Fruit fly (Drosophila melanogaster) whole organism, embryonic: Measurements from ENCODE around the gene Fst.

Experiments used
- Adf1 ChIP-seq: fragments of 200-800 bp; sonication (Bioruptor generic); IDR thresholded peaks from 2 replicates; pipeline ENCODE4 v1.3.6; 2022; ENCODE audit warnings: missing biosample characterization, missing genetic modification characterization
- Bgb ChIP-seq: fragments of 200-800 bp; sonication (Bioruptor generic); IDR thresholded peaks from 2 replicates; pipeline ENCODE4 v1.3.6; 2022; ENCODE audit warnings: missing biosample characterization, missing genetic modification characterization; ENCODE audit not compliant: partially characterized antibody
- CG10431 ChIP-seq: fragments of 200-800 bp; sonication (Bioruptor generic); optimal IDR thresholded peaks from 3 replicates; lab custom pipeline; 2018; ENCODE audit warnings: missing biosample characterization, mild to moderate bottlenecking, missing genetic modification characterization
- CG10654 ChIP-seq: fragments of 200-800 bp; sonication (Bioruptor generic); optimal IDR thresholded peaks from 2 replicates; lab custom pipeline; 2016; ENCODE audit warnings: missing biosample characterization, missing genetic modification characterization
- CG1233 ChIP-seq: fragments of 200-800 bp; sonication (Bioruptor generic); optimal IDR thresholded peaks from 4 replicates; lab custom pipeline; 2018; ENCODE audit warnings: missing biosample characterization, mild to moderate bottlenecking, missing genetic modification characterization
- CG12659 ChIP-seq: fragments of 200-800 bp; sonication (Bioruptor generic); optimal IDR thresholded peaks from 3 replicates; lab custom pipeline; 2017; ENCODE audit warnings: mild to moderate bottlenecking, missing biosample characterization, missing genetic modification reagents, missing genetic modification characterization
- CG13624 ChIP-seq: fragments of 200-800 bp; sonication (Bioruptor generic); optimal IDR thresholded peaks from 2 replicates; lab custom pipeline; 2016; ENCODE audit warnings: missing biosample characterization, missing genetic modification characterization
- CG14710 ChIP-seq: fragments of 200-800 bp; sonication (Bioruptor generic); optimal IDR thresholded peaks from 3 replicates; lab custom pipeline; 2019; ENCODE audit warnings: missing biosample characterization, mild to moderate bottlenecking, missing genetic modification characterization, moderate library complexity
- CG14860 ChIP-seq: fragments of 200-800 bp; sonication (Bioruptor generic); IDR thresholded peaks from 3 replicates; pipeline ENCODE4 v1.3.6; 2022; ENCODE audit warnings: missing biosample characterization, missing genetic modification characterization; ENCODE audit not compliant: partially characterized antibody
- CG17568 ChIP-seq: fragments of 200-800 bp; sonication (Bioruptor generic); optimal IDR thresholded peaks from 2 replicates; lab custom pipeline; 2018; ENCODE audit warnings: missing biosample characterization, mild to moderate bottlenecking, missing genetic modification characterization, moderate library complexity
- CG17612 ChIP-seq: fragments of 200-800 bp; sonication (Bioruptor generic); IDR thresholded peaks from 2 replicates; pipeline ENCODE4 v1.3.6; 2022; ENCODE audit warnings: missing biosample characterization, missing genetic modification characterization
- CG2712 ChIP-seq: fragments of 200-800 bp; optimal IDR thresholded peaks from 3 replicates; lab custom pipeline; 2019; ENCODE audit warnings: missing biosample characterization, mild to moderate bottlenecking, missing genetic modification characterization, moderate library complexity
- CG31441 ChIP-seq: fragments of 200-800 bp; sonication (Bioruptor generic); IDR thresholded peaks from 2 replicates; pipeline ENCODE4 v1.3.6; 2022; ENCODE audit warnings: missing biosample characterization, missing genetic modification characterization
- CG32772 ChIP-seq: fragments of 200-800 bp; sonication (Bioruptor generic); IDR thresholded peaks from 2 replicates; pipeline ENCODE4 v1.3.6; 2022; ENCODE audit warnings: missing biosample characterization, missing genetic modification characterization
- CG3281 ChIP-seq: fragments of 200-800 bp; sonication (Bioruptor generic); optimal IDR thresholded peaks from 3 replicates; lab custom pipeline; 2017; ENCODE audit warnings: missing biosample characterization, mild to moderate bottlenecking, missing genetic modification characterization
- CG34224 ChIP-seq: fragments of 200-800 bp; sonication (Bioruptor generic); IDR thresholded peaks from 3 replicates; pipeline ENCODE4 v1.3.6; 2022; ENCODE audit warnings: missing biosample characterization, missing genetic modification characterization; ENCODE audit not compliant: partially characterized antibody
- CG4328 ChIP-seq: fragments of 200-800 bp; sonication (Bioruptor generic); optimal IDR thresholded peaks from 3 replicates; lab custom pipeline; 2017; ENCODE audit warnings: missing biosample characterization, missing genetic modification reagents, missing genetic modification characterization
- CG4617 ChIP-seq: fragments of 200-800 bp; sonication (Bioruptor generic); optimal IDR thresholded peaks from 3 replicates; lab custom pipeline; 2016; ENCODE audit warnings: missing biosample characterization, missing genetic modification characterization, borderline replicate concordance
- CG6689 ChIP-seq: fragments of 200-800 bp; sonication (Bioruptor generic); IDR thresholded peaks from 2 replicates; pipeline ENCODE4 v1.3.6; 2022; ENCODE audit warnings: missing biosample characterization, missing genetic modification characterization
- CG6813 ChIP-seq: fragments of 200-800 bp; sonication (Bioruptor generic); optimal IDR thresholded peaks from 2 replicates; lab custom pipeline; 2017; ENCODE audit warnings: missing biosample characterization, missing genetic modification characterization, mild to moderate bottlenecking, moderate library complexity, missing genetic modification reagents
- CG7271 ChIP-seq: fragments of 200-800 bp; sonication (Bioruptor generic); optimal IDR thresholded peaks from 2 replicates; lab custom pipeline; 2018; ENCODE audit warnings: missing biosample characterization, mild to moderate bottlenecking, missing genetic modification characterization, moderate library complexity
- CG7928 ChIP-seq: fragments of 200-800 bp; sonication (Bioruptor generic); optimal IDR thresholded peaks from 2 replicates; lab custom pipeline; 2017; ENCODE audit warnings: missing biosample characterization, mild to moderate bottlenecking, missing genetic modification characterization
- Deaf1 ChIP-seq: fragments of 200-800 bp; optimal IDR thresholded peaks from 3 replicates; lab custom pipeline; 2019; ENCODE audit warnings: missing biosample characterization, mild to moderate bottlenecking, missing genetic modification characterization, moderate library complexity
- E2f2 ChIP-seq: fragments of 200-800 bp; sonication (Bioruptor generic); IDR thresholded peaks from 2 replicates; pipeline ENCODE4 v1.3.6; 2022; ENCODE audit warnings: missing biosample characterization, missing genetic modification characterization
- Fer1 ChIP-seq: fragments of 200-800 bp; sonication (Bioruptor generic); optimal IDR thresholded peaks from 2 replicates; lab custom pipeline; 2017; ENCODE audit warnings: missing biosample characterization, mild to moderate bottlenecking, missing genetic modification characterization
- H15 ChIP-seq: fragments of 200-800 bp; sonication (Bioruptor generic); IDR thresholded peaks from 3 replicates; pipeline ENCODE4 v1.3.6; 2022; ENCODE audit warnings: missing biosample characterization, missing genetic modification characterization
- HLH4C ChIP-seq: fragments of 200-800 bp; sonication (Bioruptor generic); IDR thresholded peaks from 3 replicates; pipeline ENCODE4 v1.3.6; 2022; ENCODE audit warnings: missing biosample characterization, missing genetic modification characterization; ENCODE audit not compliant: partially characterized antibody
- Hand ChIP-seq: fragments of 200-800 bp; sonication (Bioruptor generic); optimal IDR thresholded peaks from 2 replicates; lab custom pipeline; 2017; ENCODE audit warnings: mild to moderate bottlenecking, missing biosample characterization, missing genetic modification reagents, missing genetic modification characterization
- MBD-R2 ChIP-seq: fragments of 200-800 bp; sonication (Bioruptor generic); IDR thresholded peaks from 2 replicates; pipeline ENCODE4 v1.3.6; 2022; ENCODE audit warnings: missing biosample characterization, missing genetic modification characterization
- Nf-YC ChIP-seq: fragments of 200-800 bp; optimal IDR thresholded peaks from 3 replicates; lab custom pipeline; 2019; ENCODE audit warnings: missing biosample characterization, mild to moderate bottlenecking, missing genetic modification characterization, moderate library complexity
- Pdp1 ChIP-seq, 2 experiments: fragments of 200-800 bp; sonication (Bioruptor generic); optimal IDR thresholded peaks; 3 replicates each; lab custom pipeline; 2016; ENCODE audit warnings: missing biosample characterization in 2 of 2, missing genetic modification characterization in 2 of 2, mild to moderate bottlenecking in 1 of 2, moderate library complexity in 1 of 2
- Side ChIP-seq: fragments of 200-800 bp; sonication (Bioruptor generic); optimal IDR thresholded peaks from 2 replicates; lab custom pipeline; 2016; ENCODE audit warnings: missing biosample characterization, missing genetic modification characterization
- Taf1 ChIP-seq: fragments of 200-800 bp; sonication (Bioruptor generic); IDR thresholded peaks from 2 replicates; pipeline ENCODE4 v1.3.6; 2022; ENCODE audit warnings: missing biosample characterization, missing genetic modification characterization
- dmrt99B ChIP-seq: fragments of 200-800 bp; sonication (Bioruptor generic); optimal IDR thresholded peaks from 2 replicates; lab custom pipeline; 2018; ENCODE audit warnings: missing biosample characterization, mild to moderate bottlenecking, missing genetic modification characterization, moderate library complexity
- gcm ChIP-seq: fragments of 200-800 bp; sonication (Bioruptor generic); optimal IDR thresholded peaks from 2 replicates; lab custom pipeline; 2019; ENCODE audit warnings: missing biosample characterization, mild to moderate bottlenecking, missing genetic modification characterization, moderate library complexity
- gcm2 ChIP-seq: fragments of 200-800 bp; sonication (Bioruptor generic); optimal IDR thresholded peaks from 2 replicates; lab custom pipeline; 2016; ENCODE audit warnings: missing biosample characterization, missing genetic modification characterization
- kay ChIP-seq: fragments of 200-800 bp; sonication (Bioruptor generic); optimal IDR thresholded peaks from 2 replicates; lab custom pipeline; 2016; ENCODE audit warnings: missing biosample characterization, missing genetic modification characterization
- ken ChIP-seq: fragments of 200-800 bp; sonication (Bioruptor generic); IDR thresholded peaks from 3 replicates; pipeline ENCODE4 v1.3.6; 2022; ENCODE audit warnings: missing biosample characterization, missing genetic modification characterization
- lab ChIP-seq: fragments of 200-800 bp; sonication (Bioruptor generic); optimal IDR thresholded peaks from 3 replicates; lab custom pipeline; 2017; ENCODE audit warnings: missing biosample characterization, missing genetic modification characterization, mild to moderate bottlenecking, moderate library complexity, missing genetic modification reagents
- lbe ChIP-seq: fragments of 200-800 bp; sonication (Bioruptor generic); optimal IDR thresholded peaks from 2 replicates; lab custom pipeline; 2016; ENCODE audit warnings: missing biosample characterization, mild to moderate bottlenecking, missing genetic modification characterization
- lmd ChIP-seq: fragments of 200-800 bp; sonication (Bioruptor generic); IDR thresholded peaks from 2 replicates; pipeline ENCODE4 v1.3.6; 2022; ENCODE audit warnings: missing biosample characterization, missing genetic modification characterization
- mam ChIP-seq: fragments of 200-800 bp; sonication (Bioruptor generic); optimal IDR thresholded peaks from 3 replicates; lab custom pipeline; 2016; ENCODE audit warnings: missing biosample characterization, missing genetic modification characterization
- oc ChIP-seq: fragments of 200-800 bp; sonication (Bioruptor generic); optimal IDR thresholded peaks from 2 replicates; lab custom pipeline; 2018; ENCODE audit warnings: missing biosample characterization, mild to moderate bottlenecking, missing genetic modification characterization, moderate library complexity
- odd ChIP-seq: fragments of 200-800 bp; sonication (Bioruptor generic); optimal IDR thresholded peaks from 2 replicates; lab custom pipeline; 2017; ENCODE audit warnings: missing biosample characterization, mild to moderate bottlenecking, missing genetic modification characterization
- onecut ChIP-seq: fragments of 200-800 bp; sonication (Bioruptor generic); IDR thresholded peaks from 2 replicates; pipeline ENCODE4 v1.3.6; 2022; ENCODE audit warnings: missing biosample characterization, missing genetic modification characterization
- pfk ChIP-seq: fragments of 200-800 bp; sonication (Bioruptor generic); optimal IDR thresholded peaks from 2 replicates; lab custom pipeline; 2018; ENCODE audit warnings: missing biosample characterization, mild to moderate bottlenecking, missing genetic modification characterization, moderate library complexity
- shn ChIP-seq: fragments of 200-800 bp; sonication (Bioruptor generic); optimal IDR thresholded peaks from 3 replicates; lab custom pipeline; 2016; ENCODE audit warnings: missing biosample characterization, missing genetic modification characterization
- tin ChIP-seq: fragments of 200-800 bp; sonication (Bioruptor generic); optimal IDR thresholded peaks from 3 replicates; lab custom pipeline; 2016; ENCODE audit warnings: missing biosample characterization, missing genetic modification characterization
- tna ChIP-seq: fragments of 200-800 bp; sonication (Bioruptor generic); IDR thresholded peaks from 2 replicates; pipeline ENCODE4 v1.3.6; 2022; ENCODE audit warnings: missing biosample characterization, missing genetic modification characterization; ENCODE audit not compliant: partially characterized antibody
- vvl ChIP-seq: fragments of 200-800 bp; sonication (Bioruptor generic); IDR thresholded peaks from 2 replicates; pipeline ENCODE4 v1.3.6; 2022; ENCODE audit warnings: missing biosample characterization, missing genetic modification characterization

Fst gene

DNA sequence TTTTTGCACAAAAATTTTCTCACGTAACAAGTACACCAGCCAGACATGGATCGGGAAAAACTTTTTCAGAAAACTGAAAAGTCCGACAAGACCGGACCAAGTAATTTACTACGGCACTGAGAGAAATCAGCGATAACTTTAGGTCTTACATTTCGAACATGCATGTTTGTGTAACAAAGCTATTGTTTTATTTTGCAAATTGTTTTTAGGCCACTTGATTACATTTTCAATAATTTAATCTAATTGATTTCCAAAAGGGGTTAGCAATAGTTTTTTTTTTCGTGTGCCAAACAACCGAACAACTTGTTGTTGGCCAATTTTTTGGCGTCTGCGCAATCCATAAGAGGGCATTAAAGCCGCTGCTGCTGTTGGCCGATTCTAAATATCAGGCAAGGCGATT is 32.8 kb downstream of the Fst start (continued):
- TF ChIP-seq odd (GFP tag; lab: Kevin White, UChicago) (no peak), CG17568 (no peak), CG12659 (GFP tag; lab: Kevin White, UChicago) (peak; percentile 10), HLH4C (GFP tag; lab: Robert Waterston, UW) (no peak), Hand (peak; percentile 47), CG10654 (GFP tag; lab: Kevin White, UChicago) (peak; percentile 43), CG6689 (no peak), CG31441 (peak; percentile 70), oc (tag; lab: Kevin White, UChicago) (no peak), gcm2 (GFP tag; lab: Kevin White, UChicago) (no peak), MBD-R2 (peak; percentile 33; the same call in 1 of the 2 replicates), Deaf1 (tag; lab: Kevin White, UChicago) (peak; percentile 13), CG17612 (GFP tag; lab: Robert Waterston, UW) (0 out of 2 replicates have a peak, but pooled peaks have one; percentile 8), Side (GFP tag; lab: Kevin White, UChicago) (peak; percentile 43), Fer1 (GFP tag; lab: Kevin White, UChicago) (peak; percentile 80), ken (GFP tag; lab: Robert Waterston, UW) (0 out of 3 replicates have a peak, but pooled peaks have one; percentile 5), lmd (peak; percentile 61), dmrt99B (tag; lab: Kevin White, UChicago) (peak; percentile 75), pfk (no peak), tna (GFP tag; lab: Robert Waterston, UW) (no peak), CG4617 (GFP tag; lab: Kevin White, UChicago) (no peak), CG4328 (GFP tag; lab: Kevin White, UChicago) (no peak), CG7928 (GFP tag; lab: Kevin White, UChicago) (peak; percentile 12), H15 (GFP tag; lab: Robert Waterston, UW) (0 out of 3 replicates have a peak, but pooled peaks have one; percentile 39), Bgb (GFP tag; lab: Robert Waterston, UW) (no peak), lbe (GFP tag; lab: Kevin White, UChicago) (peak; percentile 79), kay (GFP tag; lab: Kevin White, UChicago) (peak; percentile 36), E2f2 (GFP tag; lab: Robert Waterston, UW) (0 out of 2 replicates have a peak, but pooled peaks have one; percentile 14), shn (GFP tag; lab: Kevin White, UChicago) (no peak), CG14710 (tag; lab: Kevin White, UChicago) (peak; percentile 12), CG13624 (GFP tag; lab: Kevin White, UChicago) (peak; percentile 62), gcm (no peak), CG2712 (peak; percentile 46), CG6813 (peak; percentile 61), Pdp1 (GFP tag; optimal IDR thresholded peaks at IDR 0.05; lab: Kevin White, UChicago) (peak; percentile 52 to 54), CG10431 (GFP tag; lab: Kevin White, UChicago) (no peak), vvl (GFP tag; lab: Robert Waterston, UW) (peak; percentile 78), CG7271 (tag; lab: Kevin White, UChicago) (no peak), onecut (GFP tag; lab: Robert Waterston, UW) (peak; percentile 20; the same call in 1 of the 2 replicates), lab (GFP tag; lab: Kevin White, UChicago) (peak; percentile 90), CG3281 (GFP tag; lab: Kevin White, UChicago) (peak; percentile 76), Nf-YC (no peak), mam (GFP tag; lab: Kevin White, UChicago) (peak; percentile 67), CG34224 (GFP tag; lab: Robert Waterston, UW) (no peak), CG14860 (GFP tag; lab: Robert Waterston, UW) (no peak), tin (GFP tag; lab: Kevin White, UChicago) (peak; percentile 44), Taf1 (no peak), CG32772 (GFP tag; lab: Robert Waterston, UW) (no peak; the same call in 1 of the 2 replicates), CG1233 (peak; percentile 48), Adf1 (GFP tag; lab: Robert Waterston, UW) (no peak; the same call in 1 of the 2 replicates)
